Fruit fly (Drosophila melanogaster) whole organism, embryonic: Measurements from ENCODE around the gene CG31068.

ENCODE experiments used
- CG13123 ChIP-seq: fragments of 200-800 bp; sonication (Bioruptor generic); optimal IDR thresholded peaks from 2 replicates; lab custom pipeline; 2016; ENCODE audit warnings: missing biosample characterization, missing genetic modification characterization
- CG8478 ChIP-seq: fragments of >200 bp; optimal IDR thresholded peaks from 2 replicates; lab custom pipeline; 2018
- aop ChIP-seq: fragments of 200-800 bp; sonication (Bioruptor generic); IDR thresholded peaks from 2 replicates; pipeline ENCODE4 v1.3.6; 2022; ENCODE audit warnings: missing biosample characterization, missing genetic modification characterization

DNA sequence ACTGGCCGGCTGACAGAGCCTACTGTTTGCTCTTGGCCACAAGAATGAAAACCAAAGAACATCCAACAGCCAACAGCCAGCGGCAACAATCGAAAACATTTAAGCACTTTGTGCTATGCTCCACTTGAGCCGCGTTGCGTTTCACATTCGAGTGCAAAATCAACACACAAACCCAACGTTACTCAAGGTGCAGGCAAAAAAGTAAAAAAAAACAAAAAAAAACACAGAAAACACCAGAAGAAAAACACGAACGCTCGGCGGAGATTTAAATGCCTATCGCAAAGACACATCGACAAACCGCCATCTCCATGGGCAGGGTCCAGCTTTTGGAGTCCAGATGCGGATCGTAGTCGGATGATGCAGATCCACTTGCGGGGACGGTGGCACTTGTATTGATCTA, 29.6 kb upstream of the CG31068 start:
- TF ChIP-seq CG13123 (GFP tag; lab: Kevin White, UChicago) (no peak), aop (GFP tag; lab: Robert Waterston, UW) (no peak), CG8478 (lab: Kevin White, UChicago) (no peak)
